Worm (Caenorhabditis elegans) whole organism, L4 larva: ENCODE results near the gene best-4.

ENCODE experiments used
- F26F4.8 ChIP-seq: fragments of 200-800 bp; sonication (Bioruptor generic); conservative IDR thresholded peaks from 2 replicates; pipeline ENCODE4 v1.3.6; 2022; ENCODE audit warnings: missing genetic modification characterization, missing compliant biosample characterization
- F37D6.2 ChIP-seq: sonication (generic microtip); optimal IDR thresholded peaks from 2 replicates; lab custom pipeline; 2016; ENCODE audit warnings: mild to moderate bottlenecking, missing genetic modification characterization, missing compliant biosample characterization
- T20F7.1 ChIP-seq: fragments of 200-800 bp; sonication (Bioruptor generic); optimal IDR thresholded peaks from 2 replicates; lab custom pipeline; 2018; ENCODE audit warnings: mild to moderate bottlenecking, missing genetic modification characterization, missing compliant biosample characterization
- T26A8.4 ChIP-seq: fragments of 200-800 bp; sonication (Bioruptor generic); IDR thresholded peaks from 2 replicates; pipeline ENCODE4 v1.3.6; 2022; ENCODE audit warnings: missing genetic modification characterization, missing compliant biosample characterization
- Y75B8A.6 ChIP-seq: fragments of 200-800 bp; sonication (Bioruptor generic); IDR thresholded peaks from 2 replicates; pipeline ENCODE4 v1.3.6; 2022; ENCODE audit warnings: missing genetic modification reagents, missing genetic modification characterization, missing compliant biosample characterization
- aha-1 ChIP-seq: fragments of 150-350 bp; peaks from one replicate; lab custom pipeline; 2014; ENCODE audit warnings: missing biosample characterization, missing genetic modification characterization
- ceh-20 ChIP-seq: fragments of 200-800 bp; sonication (Bioruptor generic); IDR thresholded peaks from 2 replicates; pipeline ENCODE4 v1.3.6; 2022; ENCODE audit warnings: missing genetic modification reagents, missing genetic modification characterization, missing compliant biosample characterization
- ceh-44 ChIP-seq: fragments of 200-800 bp; sonication (Bioruptor generic); IDR thresholded peaks from 2 replicates; pipeline ENCODE4 v1.3.6; 2022; ENCODE audit warnings: missing genetic modification reagents, missing genetic modification characterization, missing compliant biosample characterization
- cey-2 ChIP-seq: sonication (generic microtip); optimal IDR thresholded peaks from 3 replicates; lab custom pipeline; 2017; ENCODE audit warnings: missing genetic modification characterization, mild to moderate bottlenecking, missing compliant biosample characterization, antibody characterized with exemption, borderline replicate concordance; ENCODE audit not compliant: insufficient read depth
- ctbp-1 ChIP-seq: fragments of 200-800 bp; sonication (Bioruptor generic); IDR thresholded peaks from 2 replicates; pipeline ENCODE4 v1.3.6; 2022; ENCODE audit warnings: missing genetic modification reagents, missing genetic modification characterization, missing compliant biosample characterization
- daf-16 ChIP-seq, 3 experiments: sonication (generic microtip); optimal IDR thresholded peaks; 2 replicates each; lab custom pipeline; 2016 to 2017; ENCODE audit warnings: missing genetic modification characterization in 3 of 3, missing genetic modification reagents in 3 of 3, mild to moderate bottlenecking in 2 of 3, missing compliant biosample characterization in 2 of 3, missing biosample characterization in 1 of 3, moderate library complexity in 1 of 3
- daf-8 ChIP-seq: fragments of 200-800 bp; sonication (Bioruptor generic); IDR thresholded peaks from 2 replicates; pipeline ENCODE4 v1.3.6; 2022; ENCODE audit warnings: missing genetic modification characterization, missing compliant biosample characterization
- dmd-8 ChIP-seq: fragments of 200-800 bp; sonication (Bioruptor generic); IDR thresholded peaks from 2 replicates; pipeline ENCODE4 v1.3.6; 2022; ENCODE audit warnings: missing genetic modification characterization, missing compliant biosample characterization
- dpl-1 ChIP-seq: fragments of 150-350 bp; optimal IDR thresholded peaks from 2 replicates; lab custom pipeline; 2014; ENCODE audit warnings: missing biosample characterization, missing genetic modification reagents, missing genetic modification characterization
- duxl-1 ChIP-seq: sonication (generic microtip); optimal IDR thresholded peaks from 2 replicates; lab custom pipeline; 2016; ENCODE audit warnings: mild to moderate bottlenecking, missing genetic modification characterization, moderate library complexity, missing compliant biosample characterization; ENCODE audit not compliant: poor library complexity
- dve-1 ChIP-seq: sonication (generic microtip); optimal IDR thresholded peaks from 2 replicates; lab custom pipeline; 2017; ENCODE audit warnings: antibody characterized with exemption, mild to moderate bottlenecking, missing genetic modification characterization, missing compliant biosample characterization; ENCODE audit not compliant: insufficient read depth
- fkh-10 ChIP-seq: fragments of 150-350 bp; optimal IDR thresholded peaks from 2 replicates; lab custom pipeline; 2014; ENCODE audit warnings: missing biosample characterization, missing genetic modification reagents, missing genetic modification characterization
- hif-1 ChIP-seq, 2 experiments: sonication (generic microtip); optimal IDR thresholded peaks; 2 replicates each; lab custom pipeline; 2016 to 2017; ENCODE audit warnings: missing compliant biosample characterization in 2 of 2, missing genetic modification characterization in 2 of 2, missing genetic modification reagents in 2 of 2, missing genotype in 2 of 2, mild to moderate bottlenecking in 1 of 2
- hlh-11 ChIP-seq: fragments of 200-800 bp; sonication (Bioruptor generic); optimal IDR thresholded peaks from 2 replicates; lab custom pipeline; 2018; ENCODE audit warnings: mild to moderate bottlenecking, missing genetic modification characterization, missing compliant biosample characterization
- hlh-30 ChIP-seq: sonication (generic microtip); optimal IDR thresholded peaks from 2 replicates; lab custom pipeline; 2017; ENCODE audit warnings: antibody characterized with exemption, mild to moderate bottlenecking, missing genetic modification characterization, missing compliant biosample characterization; ENCODE audit not compliant: insufficient read depth
- hmg-1.1 ChIP-seq: fragments of 200-800 bp; sonication (Bioruptor generic); IDR thresholded peaks from 2 replicates; pipeline ENCODE4 v1.3.6; 2022; ENCODE audit warnings: missing genetic modification reagents, missing genetic modification characterization, missing compliant biosample characterization
- jun-1 ChIP-seq: fragments of 150-350 bp; optimal IDR thresholded peaks from 2 replicates; lab custom pipeline; 2014; ENCODE audit warnings: missing biosample characterization, missing genetic modification reagents, missing genetic modification characterization
- lin-1 ChIP-seq: fragments of 200-800 bp; sonication (Bioruptor generic); IDR thresholded peaks from 2 replicates; pipeline ENCODE4 v1.3.6; 2022; ENCODE audit warnings: missing genetic modification reagents, missing genetic modification characterization, missing compliant biosample characterization
- lin-13 ChIP-seq: fragments of 150-350 bp; optimal IDR thresholded peaks from 2 replicates; lab custom pipeline; 2014; ENCODE audit warnings: missing biosample characterization, missing genetic modification reagents, missing genetic modification characterization
- lin-29 ChIP-seq: fragments of 200-800 bp; sonication (Bioruptor generic); IDR thresholded peaks from 2 replicates; pipeline ENCODE4 v1.3.6; 2022; ENCODE audit warnings: missing genetic modification reagents, missing genetic modification characterization, missing compliant biosample characterization
- lir-3 ChIP-seq: sonication (generic microtip); optimal IDR thresholded peaks from 2 replicates; lab custom pipeline; 2016; ENCODE audit warnings: mild to moderate bottlenecking, missing genetic modification characterization, missing compliant biosample characterization
- lsy-2 ChIP-seq, 2 experiments: fragments of 150-350 bp in 1 of 2; sonication (generic microtip) in 1 of 2; optimal IDR thresholded peaks; 2 replicates each; lab custom pipeline; 2014 to 2017; ENCODE audit warnings: missing biosample characterization in 2 of 2, missing genetic modification characterization in 2 of 2
- madf-9 ChIP-seq: fragments of 200-800 bp; sonication (Bioruptor generic); conservative IDR thresholded peaks from 2 replicates; pipeline ENCODE4 v1.3.6; 2022; ENCODE audit warnings: missing genetic modification reagents, missing genetic modification characterization, missing compliant biosample characterization
- mdl-1 ChIP-seq, 2 experiments: fragments of 150-350 bp in 1 of 2; sonication (generic microtip) in 1 of 2; optimal IDR thresholded peaks; 2 replicates each; lab custom pipeline; 2014 to 2017; ENCODE audit warnings: missing biosample characterization in 2 of 2, missing genetic modification characterization in 2 of 2
- mep-1 ChIP-seq: fragments of 150-350 bp; sonication (generic microtip); optimal IDR thresholded peaks from 3 replicates; lab custom pipeline; 2014; ENCODE audit warnings: missing biosample characterization, missing genetic modification characterization
- nhr-102 ChIP-seq: sonication (generic microtip); optimal IDR thresholded peaks from 2 replicates; lab custom pipeline; 2016; ENCODE audit warnings: mild to moderate bottlenecking, missing genetic modification characterization, moderate library complexity, missing compliant biosample characterization
- nhr-111 ChIP-seq: fragments of 200-800 bp; sonication (Bioruptor generic); optimal IDR thresholded peaks from 2 replicates; lab custom pipeline; 2018; ENCODE audit warnings: mild to moderate bottlenecking, missing genetic modification characterization, missing compliant biosample characterization
- nhr-25 ChIP-seq: sonication (generic microtip); optimal IDR thresholded peaks from 2 replicates; lab custom pipeline; 2017; ENCODE audit warnings: missing genetic modification characterization, mild to moderate bottlenecking, missing compliant biosample characterization, antibody characterized with exemption, moderate library complexity, borderline replicate concordance; ENCODE audit not compliant: insufficient read depth
- nhr-28 ChIP-seq: fragments of 150-350 bp; optimal IDR thresholded peaks from 2 replicates; lab custom pipeline; 2014; ENCODE audit warnings: missing biosample characterization, missing genetic modification characterization
- nhr-48 ChIP-seq: sonication (generic microtip); optimal IDR thresholded peaks from 2 replicates; lab custom pipeline; 2016; ENCODE audit warnings: mild to moderate bottlenecking, missing genetic modification characterization, missing compliant biosample characterization
- rbr-2 ChIP-seq: sonication (generic microtip); optimal IDR thresholded peaks from 2 replicates; lab custom pipeline; 2016; ENCODE audit warnings: missing genotype, missing genetic modification characterization, missing compliant biosample characterization
- saeg-2 ChIP-seq: fragments of 200-800 bp; sonication (Bioruptor generic); IDR thresholded peaks from 2 replicates; pipeline ENCODE4 v1.3.6; 2022; ENCODE audit warnings: missing genetic modification reagents, missing genetic modification characterization, missing compliant biosample characterization
- sdz-12 ChIP-seq: fragments of 200-800 bp; sonication (Bioruptor generic); optimal IDR thresholded peaks from 2 replicates; lab custom pipeline; 2018; ENCODE audit warnings: mild to moderate bottlenecking, missing genetic modification characterization, missing compliant biosample characterization
- snpc-1.2 ChIP-seq: fragments of 200-800 bp; sonication (Bioruptor generic); IDR thresholded peaks from 2 replicates; pipeline ENCODE4 v1.3.6; 2022; ENCODE audit warnings: missing genetic modification reagents, missing genetic modification characterization, missing compliant biosample characterization
- tra-1 ChIP-seq: fragments of 200-800 bp; sonication (Bioruptor generic); IDR thresholded peaks from 2 replicates; pipeline ENCODE4 v1.3.6; 2022; ENCODE audit warnings: missing genetic modification reagents, missing genetic modification characterization, missing compliant biosample characterization
- unc-130 ChIP-seq: sonication (generic microtip); optimal IDR thresholded peaks from 2 replicates; lab custom pipeline; 2016; ENCODE audit warnings: missing genetic modification reagents, missing genetic modification characterization, missing compliant biosample characterization
- zfp-3 ChIP-seq: fragments of 200-800 bp; sonication (Bioruptor generic); conservative IDR thresholded peaks from 2 replicates; pipeline ENCODE4 v1.3.6; 2022; ENCODE audit warnings: missing genetic modification reagents, missing genetic modification characterization, missing compliant biosample characterization
- zip-11 ChIP-seq: fragments of 200-800 bp; sonication (Bioruptor generic); IDR thresholded peaks from 2 replicates; pipeline ENCODE4 v1.3.6; 2022; ENCODE audit warnings: missing genetic modification characterization, missing compliant biosample characterization
- zip-2 ChIP-seq: fragments of 150-350 bp; optimal IDR thresholded peaks from 2 replicates; lab custom pipeline; 2014; ENCODE audit warnings: missing biosample characterization, missing genetic modification characterization

The best-4 gene

ce11 chrII:18787-19186 lies 7.1 kb upstream of the best-4 start (continued):
- TF ChIP-seq mdl-1 (tag; optimal IDR thresholded peaks at IDR 0.05; lab: Kevin White, UChicago) (peak; percentile 77 to 97), F26F4.8 (GFP tag; lab: Robert Waterston, UW) (no peak), mep-1 (tag; lab: Kevin White, UChicago) (peak; percentile 84), hlh-30 (tag; lab: Kevin White, UChicago) (peak; percentile 98), hlh-11 (tag; lab: Kevin White, UChicago) (peak; percentile 92), T20F7.1 (peak; percentile 65), dpl-1 (GFP tag; lab: Kevin White, UChicago) (peak; percentile 61), nhr-25 (tag; lab: Kevin White, UChicago) (peak; percentile 81), ceh-20 (GFP tag; lab: Robert Waterston, UW) (peak; percentile 82; the same call in 1 of the 2 replicates), Y75B8A.6 (GFP tag; lab: Robert Waterston, UW) (0 out of 2 replicates have a peak, but pooled peaks have one; percentile 50), hmg-1.1 (GFP tag; lab: Robert Waterston, UW) (peak; percentile 83), unc-130 (GFP tag; lab: Kevin White, UChicago) (no peak), nhr-28 (tag; lab: Kevin White, UChicago) (peak; percentile 91), lsy-2 (tag; optimal IDR thresholded peaks at IDR 0.05; lab: Kevin White, UChicago) (peak; percentile 42 to 69), dve-1 (tag; lab: Kevin White, UChicago) (peak; percentile 80), dmd-8 (GFP tag; lab: Robert Waterston, UW) (0 out of 2 replicates have a peak, but pooled peaks have one; percentile 18), saeg-2 (GFP tag; lab: Robert Waterston, UW) (0 out of 2 replicates have a peak, but pooled peaks have one; percentile 53), duxl-1 (peak; percentile 21), lin-13 (peak; percentile 45), lin-1 (GFP tag; lab: Robert Waterston, UW) (no peak), hif-1 (tag; optimal IDR thresholded peaks at IDR 0.05; lab: Kevin White, UChicago) (peak; percentile 43 to 97), ceh-44 (GFP tag; lab: Robert Waterston, UW) (peak; percentile 16; the same call in 1 of the 2 replicates), lin-29 (GFP tag; lab: Robert Waterston, UW) (0 out of 2 replicates have a peak, but pooled peaks have one; percentile 31), ctbp-1 (GFP tag; lab: Robert Waterston, UW) (peak; percentile 69), madf-9 (GFP tag; lab: Robert Waterston, UW) (peak; percentile 64; the same call in 1 of the 2 replicates), rbr-2 (tag; lab: Kevin White, UChicago) (peak; percentile 86), tra-1 (GFP tag; lab: Robert Waterston, UW) (0 out of 2 replicates have a peak, but pooled peaks have one; percentile 52), nhr-102 (tag; lab: Kevin White, UChicago) (peak; percentile 38), daf-16 (GFP tag; optimal IDR thresholded peaks at IDR 0.05; lab: Kevin White, UChicago) (peak in 1 of 2 experiments; percentile 30), daf-16 (tag; optimal IDR thresholded peaks at IDR 0.05; lab: Kevin White, UChicago) (peak; percentile 60), nhr-48 (tag; lab: Kevin White, UChicago) (peak; percentile 75), snpc-1.2 (GFP tag; lab: Robert Waterston, UW) (no peak)

- TF ChIP-seq duxl-1 (no peak), fkh-10 (GFP tag; lab: Kevin White, UChicago) (no peak), nhr-111 (GFP tag; lab: Kevin White, UChicago) (no peak), T20F7.1 (no peak), F37D6.2 (no peak), zip-11 (no peak), aha-1 (tag; lab: Kevin White, UChicago) (no peak), sdz-12 (GFP tag; lab: Kevin White, UChicago) (no peak), cey-2 (tag; lab: Kevin White, UChicago) (no peak), zfp-3 (GFP tag; lab: Robert Waterston, UW) (no peak), T26A8.4 (GFP tag; lab: Robert Waterston, UW) (no peak), madf-9 (GFP tag; lab: Robert Waterston, UW) (no peak), zip-2 (tag; lab: Kevin White, UChicago) (no peak), daf-8 (no peak), jun-1 (tag; lab: Kevin White, UChicago) (no peak), nhr-102 (tag; lab: Kevin White, UChicago) (no peak), lir-3 (tag; lab: Kevin White, UChicago) (no peak)
These were observed 1.0 kb upstream of the best-4 start, which contains the start of gene best-3 for ce11 chrII:12685-13084. Gene best-3 (plus strand): TSS chrII:12985.
